Worm (Caenorhabditis elegans): Measurements from ENCODE around the gene pdha-1.
A peak's percentile ranks its signal among the peaks of the same experiment; 100 is the strongest.

Gene pdha-1

ce11 chrII:8116159-8116558 is 50.1 kb downstream of the pdha-1 start, which contains the start of gene unc-105:
TSS of gene unc-105 (plus strand) at chrII:8116459.
- TF ChIP-seq drap-1 (GFP tag; optimal IDR thresholded peaks at IDR 0.05), result no peak
- TF ChIP-seq unc-62 (GFP tag; optimal IDR thresholded peaks at IDR 0.05), result peak; percentile 26

ce11 chrII:8117426-8117825 is 51.3 kb downstream of the pdha-1 start:
- TF ChIP-seq ztf-11 (tag; optimal IDR thresholded peaks at IDR 0.05) (no peak), bed-3 (GFP tag; optimal IDR thresholded peaks at IDR 0.05) (no peak), blmp-1 (tag; optimal IDR thresholded peaks at IDR 0.05) (no peak), unc-62 (GFP tag; optimal IDR thresholded peaks at IDR 0.05) (no peak), ham-2 (GFP tag; optimal IDR thresholded peaks at IDR 0.05) (no peak), unc-120 (tag; optimal IDR thresholded peaks at IDR 0.05; ENCODE audit: poor library complexity, severe bottlenecking) (peak; percentile 79), drap-1 (GFP tag; optimal IDR thresholded peaks at IDR 0.05) (no peak), elt-3 (tag; optimal IDR thresholded peaks at IDR 0.05) (no peak), ceh-83 (GFP tag; optimal IDR thresholded peaks at IDR 0.05) (no peak)

All from whole organism, mixed stage, embryonic.